Worm (Caenorhabditis elegans) whole organism, L4 larva: ENCODE measurements around the gene thoc-5.

Experiments used
- T26A8.4 ChIP-seq: fragments of 200-800 bp; sonication (Bioruptor generic); IDR thresholded peaks from 2 replicates; pipeline ENCODE4 v1.3.6; 2022; ENCODE audit warnings: missing genetic modification characterization, missing compliant biosample characterization
- ces-1 ChIP-seq: fragments of 150-350 bp; sonication (generic microtip); optimal IDR thresholded peaks from 4 replicates; lab custom pipeline; 2014; ENCODE audit warnings: missing biosample characterization, missing genetic modification reagents, missing genetic modification characterization
- lin-13 ChIP-seq: fragments of 150-350 bp; optimal IDR thresholded peaks from 2 replicates; lab custom pipeline; 2014; ENCODE audit warnings: missing biosample characterization, missing genetic modification reagents, missing genetic modification characterization
- nhr-10 ChIP-seq: fragments of 150-350 bp; optimal IDR thresholded peaks from 2 replicates; lab custom pipeline; 2014; ENCODE audit warnings: missing biosample characterization, missing genetic modification characterization
- ztf-11 ChIP-seq: fragments of 150-350 bp; optimal IDR thresholded peaks from 2 replicates; lab custom pipeline; 2014; ENCODE audit warnings: missing biosample characterization, missing genetic modification characterization

- TF ChIP-seq T26A8.4 (GFP tag; lab: Robert Waterston, UW), result no peak
- no peak for TF ChIP-seq nhr-10 (tag; lab: Kevin White, UChicago)
- no peak for TF ChIP-seq ztf-11
- no peak for TF ChIP-seq ces-1
- no peak for TF ChIP-seq lin-13 (GFP tag; lab: Kevin White, UChicago)
Observed at ce11 chrIII:5361909-5362308, 12.7 kb upstream of the thoc-5 start, which contains the start of gene Y32H12A.1.
